Worm (Caenorhabditis elegans) whole organism, midembryonic: Measurements from ENCODE around the gene rpn-12.

Source experiments
- klf-2 ChIP-seq: fragments of 200-800 bp; sonication (Bioruptor generic); conservative IDR thresholded peaks from 2 replicates; pipeline ENCODE4 v1.3.6; 2022; ENCODE audit warnings: missing genetic modification reagents, missing genetic modification characterization, missing compliant biosample characterization
- med-1 ChIP-seq: sonication (generic microtip); optimal IDR thresholded peaks from 2 replicates; lab custom pipeline; 2017; ENCODE audit warnings: missing genetic modification characterization, mild to moderate bottlenecking, missing compliant biosample characterization, antibody characterized with exemption, missing genetic modification reagents; ENCODE audit not compliant: insufficient read depth
- ref-1 ChIP-seq: fragments of 200-800 bp; sonication (Bioruptor generic); conservative IDR thresholded peaks from 2 replicates; pipeline ENCODE4 v1.3.6; 2022; ENCODE audit warnings: missing genetic modification reagents, missing genetic modification characterization, missing compliant biosample characterization

DNA sequence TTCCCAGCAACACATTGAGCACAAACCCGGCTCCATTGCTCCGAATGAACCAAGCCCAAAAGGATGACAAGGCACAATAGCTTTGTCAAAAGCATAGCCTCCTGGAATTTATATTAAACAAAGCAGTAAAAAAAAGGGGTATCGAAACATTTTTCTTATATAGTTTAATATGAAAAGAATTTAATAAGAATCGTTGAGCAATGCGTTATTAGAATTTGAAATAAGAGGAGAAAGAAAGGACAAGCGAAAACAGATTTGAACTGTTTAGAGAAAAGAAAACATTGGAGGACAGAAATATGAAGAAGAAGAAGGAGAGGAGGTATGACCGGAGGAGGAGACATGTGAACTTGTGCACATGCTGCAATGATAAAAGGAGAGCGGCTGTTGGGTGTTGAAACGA is 32.3 kb downstream of the rpn-12 start, which contains the start of gene C47D12.5:
- no peak for TF ChIP-seq ref-1
- TF ChIP-seq klf-2 (GFP tag; lab: Robert Waterston, UW), result no peak
- no peak for TF ChIP-seq med-1 (GFP tag; lab: Kevin White, UChicago)
